Worm (Caenorhabditis elegans) whole organism, L1 larva: Measurements from ENCODE around the gene acbp-6.

ENCODE experiments used
- C04F5.9 ChIP-seq: sonication (generic microtip); optimal IDR thresholded peaks from 2 replicates; lab custom pipeline; 2016; ENCODE audit warnings: missing genetic modification characterization, missing compliant biosample characterization
- ama-1 ChIP-seq: fragments of 150-350 bp; optimal IDR thresholded peaks from 2 replicates; lab custom pipeline; 2014
- elt-2 ChIP-seq: sonication (generic microtip); optimal IDR thresholded peaks from 2 replicates; lab custom pipeline; 2016; ENCODE audit warnings: missing genetic modification characterization, mild to moderate bottlenecking, inconsistent platforms, missing compliant biosample characterization, missing genetic modification reagents
- fkh-10 ChIP-seq: sonication (generic microtip); optimal IDR thresholded peaks from 2 replicates; lab custom pipeline; 2017; ENCODE audit warnings: missing biosample characterization, missing genetic modification reagents, missing genetic modification characterization
- fkh-8 ChIP-seq: sonication (generic microtip); optimal IDR thresholded peaks from 2 replicates; lab custom pipeline; 2016; ENCODE audit warnings: mild to moderate bottlenecking, missing genetic modification characterization, missing compliant biosample characterization
- lin-15B ChIP-seq: fragments of 150-350 bp; sonication (generic microtip); optimal IDR thresholded peaks from 3 replicates; lab custom pipeline; 2014; ENCODE audit warnings: missing biosample characterization, missing genetic modification characterization
- lir-3 ChIP-seq: sonication (generic microtip); optimal IDR thresholded peaks from 2 replicates; lab custom pipeline; 2016; ENCODE audit warnings: mild to moderate bottlenecking, missing genetic modification characterization, moderate library complexity, missing compliant biosample characterization; ENCODE audit not compliant: poor library complexity
- nhr-19 ChIP-seq: fragments of 200-800 bp; sonication (Bioruptor generic); conservative IDR thresholded peaks from 2 replicates; pipeline ENCODE4 v1.3.6; 2022; ENCODE audit warnings: missing genetic modification characterization, missing compliant biosample characterization
- nhr-20 ChIP-seq: sonication (generic microtip); optimal IDR thresholded peaks from 2 replicates; lab custom pipeline; 2016; ENCODE audit warnings: mild to moderate bottlenecking, missing genetic modification characterization, missing compliant biosample characterization
- nhr-71 ChIP-seq: sonication (generic microtip); optimal IDR thresholded peaks from 2 replicates; lab custom pipeline; 2016; ENCODE audit warnings: mild to moderate bottlenecking, missing genetic modification characterization, moderate library complexity, missing compliant biosample characterization
- skn-1 ChIP-seq: fragments of 150-350 bp; optimal IDR thresholded peaks from 2 replicates; lab custom pipeline; 2014; ENCODE audit warnings: missing biosample characterization, missing genetic modification characterization
- tbx-2 ChIP-seq: sonication (generic microtip); optimal IDR thresholded peaks from 2 replicates; lab custom pipeline; 2016; ENCODE audit warnings: missing genetic modification characterization, missing compliant biosample characterization
- vab-15 ChIP-seq: sonication (generic microtip); optimal IDR thresholded peaks from 2 replicates; lab custom pipeline; 2017; ENCODE audit warnings: missing genotype, mild to moderate bottlenecking, missing genetic modification characterization, missing compliant biosample characterization

DNA sequence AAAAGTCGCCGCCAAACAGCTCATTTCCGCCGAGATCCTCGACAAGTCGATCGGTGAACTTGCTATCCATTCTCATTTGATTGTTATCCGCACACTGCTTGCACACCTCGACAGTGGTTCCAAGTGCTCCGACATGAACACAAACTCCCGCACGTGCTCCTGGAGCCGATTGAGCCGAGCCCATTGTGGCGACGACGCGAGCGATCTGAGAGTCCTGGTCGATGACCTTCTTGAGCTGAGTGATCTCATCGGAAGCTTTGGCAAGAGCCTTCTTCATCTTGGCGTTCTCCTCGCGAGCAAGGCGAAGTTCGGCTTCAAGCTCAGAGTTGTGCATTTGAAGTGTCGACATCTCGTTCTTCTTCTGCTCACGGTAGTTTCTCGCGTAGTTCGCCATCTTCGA, 4.9 kb upstream of the acbp-6 start:
- TF ChIP-seq tbx-2 (tag; lab: Kevin White, UChicago) (no peak), nhr-19 (no peak), nhr-71 (tag; lab: Kevin White, UChicago) (no peak), skn-1 (tag; lab: Kevin White, UChicago) (no peak), C04F5.9 (tag; lab: Kevin White, UChicago) (no peak), ama-1 (lab: Kevin White, UChicago) (no peak), fkh-10 (GFP tag; lab: Kevin White, UChicago) (no peak), lir-3 (tag; lab: Kevin White, UChicago) (no peak), lin-15B (tag; lab: Kevin White, UChicago) (no peak), elt-2 (tag; lab: Kevin White, UChicago) (no peak), fkh-8 (no peak), nhr-20 (tag; lab: Kevin White, UChicago) (no peak), vab-15 (no peak)
